Worm (Caenorhabditis elegans) whole organism, mixed stage, embryonic: ENCODE data around the gene F35H8.2.

Experiments
- M03D4.4 ChIP-seq: sonication (generic microtip); optimal IDR thresholded peaks from 2 replicates; lab custom pipeline; 2017; ENCODE audit warnings: mild to moderate bottlenecking, missing genetic modification characterization, missing compliant biosample characterization
- bed-3 ChIP-seq: fragments of 200-800 bp; sonication (Bioruptor generic); optimal IDR thresholded peaks from 3 replicates; lab custom pipeline; 2018; ENCODE audit warnings: mild to moderate bottlenecking, missing genetic modification characterization, moderate library complexity, missing compliant biosample characterization
- ceh-39 ChIP-seq: fragments of 150-350 bp; optimal IDR thresholded peaks from 2 replicates; lab custom pipeline; 2014; ENCODE audit warnings: missing biosample characterization, missing genetic modification characterization
- ceh-43 ChIP-seq: fragments of 200-800 bp; sonication (Bioruptor generic); optimal IDR thresholded peaks from 2 replicates; lab custom pipeline; 2018; ENCODE audit warnings: mild to moderate bottlenecking, missing genetic modification characterization, moderate library complexity, missing compliant biosample characterization
- ceh-83 ChIP-seq: fragments of 200-800 bp; sonication (Bioruptor generic); optimal IDR thresholded peaks from 2 replicates; lab custom pipeline; 2018; ENCODE audit warnings: mild to moderate bottlenecking, missing genetic modification characterization, missing compliant biosample characterization
- ces-1 ChIP-seq: fragments of 150-350 bp; optimal IDR thresholded peaks from 2 replicates; lab custom pipeline; 2014; ENCODE audit warnings: missing biosample characterization, missing genetic modification reagents, missing genetic modification characterization
- cnd-1 ChIP-seq: fragments of 200-800 bp; sonication (Bioruptor generic); optimal IDR thresholded peaks from 2 replicates; lab custom pipeline; 2018; ENCODE audit warnings: mild to moderate bottlenecking, missing genetic modification characterization, missing compliant biosample characterization
- drap-1 ChIP-seq: fragments of 200-800 bp; sonication (Bioruptor generic); optimal IDR thresholded peaks from 3 replicates; lab custom pipeline; 2018; ENCODE audit warnings: mild to moderate bottlenecking, missing genetic modification characterization, missing compliant biosample characterization
- elt-3 ChIP-seq: fragments of 150-350 bp; optimal IDR thresholded peaks from 2 replicates; lab custom pipeline; 2014; ENCODE audit warnings: missing biosample characterization, missing genetic modification characterization
- flh-1 ChIP-seq: fragments of 200-800 bp; sonication (Bioruptor generic); optimal IDR thresholded peaks from 2 replicates; lab custom pipeline; 2018; ENCODE audit warnings: mild to moderate bottlenecking, missing genetic modification characterization, moderate library complexity, missing compliant biosample characterization
- ham-2 ChIP-seq: fragments of 200-800 bp; sonication (Bioruptor generic); optimal IDR thresholded peaks from 2 replicates; lab custom pipeline; 2018; ENCODE audit warnings: mild to moderate bottlenecking, missing genetic modification characterization, missing compliant biosample characterization
- hlh-1 ChIP-seq: fragments of 150-350 bp; optimal IDR thresholded peaks from 2 replicates; lab custom pipeline; 2014; ENCODE audit warnings: missing biosample characterization, missing genetic modification reagents, missing genetic modification characterization
- lin-13 ChIP-seq: fragments of 150-350 bp; optimal IDR thresholded peaks from 2 replicates; lab custom pipeline; 2014; ENCODE audit warnings: missing biosample characterization, missing genetic modification characterization
- lsy-2 ChIP-seq: fragments of 150-350 bp; optimal IDR thresholded peaks from 2 replicates; lab custom pipeline; 2014; ENCODE audit warnings: missing biosample characterization, missing genetic modification characterization
- mab-5 ChIP-seq: fragments of 150-350 bp; optimal IDR thresholded peaks from 2 replicates; lab custom pipeline; 2014; ENCODE audit warnings: missing biosample characterization, missing genetic modification characterization
- mep-1 ChIP-seq: fragments of 150-350 bp; optimal IDR thresholded peaks from 2 replicates; lab custom pipeline; 2017; ENCODE audit warnings: missing biosample characterization, missing genetic modification reagents, missing genetic modification characterization, inconsistent platforms
- mls-2 ChIP-seq: sonication (generic microtip); optimal IDR thresholded peaks from 2 replicates; lab custom pipeline; 2016; ENCODE audit warnings: mild to moderate bottlenecking, missing genetic modification characterization, moderate library complexity, missing compliant biosample characterization
- nhr-12 ChIP-seq: fragments of 150-350 bp; optimal IDR thresholded peaks from 2 replicates; lab custom pipeline; 2014; ENCODE audit warnings: missing biosample characterization, missing genetic modification characterization
- nhr-2 ChIP-seq: fragments of 150-350 bp; optimal IDR thresholded peaks from 2 replicates; lab custom pipeline; 2014; ENCODE audit warnings: missing biosample characterization, missing genetic modification characterization
- nhr-237 ChIP-seq: fragments of 150-350 bp; optimal IDR thresholded peaks from 2 replicates; lab custom pipeline; 2014; ENCODE audit warnings: missing biosample characterization, missing genetic modification characterization
- nhr-28 ChIP-seq: fragments of 150-350 bp; optimal IDR thresholded peaks from 2 replicates; lab custom pipeline; 2014; ENCODE audit warnings: missing biosample characterization, missing genetic modification characterization
- nhr-76 ChIP-seq: sonication (generic microtip); optimal IDR thresholded peaks from 2 replicates; lab custom pipeline; 2017; ENCODE audit warnings: missing biosample characterization, missing genetic modification characterization
- sem-2 ChIP-seq: fragments of 200-800 bp; sonication (Bioruptor generic); optimal IDR thresholded peaks from 2 replicates; lab custom pipeline; 2018; ENCODE audit warnings: mild to moderate bottlenecking, missing genetic modification characterization, missing compliant biosample characterization
- snpc-4 ChIP-seq: fragments of 150-350 bp; optimal IDR thresholded peaks from 2 replicates; lab custom pipeline; 2014; ENCODE audit warnings: missing biosample characterization, missing genetic modification characterization
- sptf-1 ChIP-seq: sonication (generic microtip); optimal IDR thresholded peaks from 2 replicates; lab custom pipeline; 2017; ENCODE audit warnings: mild to moderate bottlenecking, missing genetic modification characterization, moderate library complexity, missing compliant biosample characterization
- tbx-8 ChIP-seq: fragments of 200-800 bp; sonication (Bioruptor generic); optimal IDR thresholded peaks from 2 replicates; lab custom pipeline; 2018; ENCODE audit warnings: mild to moderate bottlenecking, missing genetic modification characterization, moderate library complexity, missing compliant biosample characterization
- unc-120 ChIP-seq: sonication (generic microtip); optimal IDR thresholded peaks from 2 replicates; lab custom pipeline; 2017; ENCODE audit warnings: missing genetic modification characterization, missing compliant biosample characterization; ENCODE audit not compliant: poor library complexity, severe bottlenecking
- unc-39 ChIP-seq: fragments of 150-350 bp; optimal IDR thresholded peaks from 2 replicates; lab custom pipeline; 2014; ENCODE audit warnings: missing biosample characterization, missing genetic modification characterization
- unc-62 ChIP-seq: fragments of 150-350 bp; optimal IDR thresholded peaks from 2 replicates; lab custom pipeline; 2014; ENCODE audit warnings: missing biosample characterization, missing genetic modification reagents, missing genetic modification characterization
- zip-8 ChIP-seq: fragments of 150-350 bp; optimal IDR thresholded peaks from 2 replicates; lab custom pipeline; 2014; ENCODE audit warnings: missing biosample characterization, missing genetic modification characterization

F35H8.2 gene

DNA sequence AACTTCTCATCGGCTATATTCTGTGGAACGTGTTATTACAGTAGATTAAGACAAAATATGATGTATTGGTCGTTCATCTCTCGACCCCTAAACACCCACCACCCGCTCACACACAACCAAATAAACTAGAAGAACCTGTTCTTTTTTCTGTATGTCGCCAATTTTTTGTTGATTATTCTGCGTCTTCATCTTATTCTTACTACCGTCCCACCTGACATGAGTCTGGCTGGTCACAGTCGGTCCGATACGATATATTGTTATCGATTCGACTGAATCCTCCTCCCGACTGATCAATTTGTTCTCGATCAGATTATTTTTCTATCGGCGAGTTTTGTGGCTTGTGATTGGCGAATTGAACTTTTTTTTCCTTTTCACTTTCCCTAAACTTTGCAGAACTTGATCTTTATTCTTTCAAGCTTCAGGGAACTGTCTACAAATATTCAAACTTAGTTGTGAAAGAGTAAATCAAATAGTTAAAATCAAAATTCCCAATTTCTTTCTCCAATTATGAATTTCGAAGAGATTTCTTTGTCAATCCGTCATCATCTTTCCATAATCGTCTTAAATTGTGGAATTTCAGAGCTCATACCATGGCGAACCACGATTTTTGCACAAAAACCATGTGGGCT is at the start of gene F35H8.2:
Gene F35H8.2 (plus strand): TSS at position 579 of the 629 bp plus-strand sequence.
- TF ChIP-seq elt-3 (tag; lab: Kevin White, UChicago) (no peak), bed-3 (GFP tag; lab: Kevin White, UChicago) (no peak), hlh-1 (no peak), ham-2 (GFP tag; lab: Kevin White, UChicago) (no peak), mab-5 (tag; lab: Kevin White, UChicago) (no peak), nhr-76 (tag; lab: Kevin White, UChicago) (no peak), nhr-237 (no peak), sptf-1 (no peak), sem-2 (GFP tag; lab: Kevin White, UChicago) (no peak), mep-1 (no peak), M03D4.4 (tag; lab: Kevin White, UChicago) (no peak), nhr-2 (tag; lab: Kevin White, UChicago) (no peak), tbx-8 (GFP tag; lab: Kevin White, UChicago) (no peak), unc-62 (no peak)
- TF ChIP-seq, all 35 proteins: peak for 0

DNA sequence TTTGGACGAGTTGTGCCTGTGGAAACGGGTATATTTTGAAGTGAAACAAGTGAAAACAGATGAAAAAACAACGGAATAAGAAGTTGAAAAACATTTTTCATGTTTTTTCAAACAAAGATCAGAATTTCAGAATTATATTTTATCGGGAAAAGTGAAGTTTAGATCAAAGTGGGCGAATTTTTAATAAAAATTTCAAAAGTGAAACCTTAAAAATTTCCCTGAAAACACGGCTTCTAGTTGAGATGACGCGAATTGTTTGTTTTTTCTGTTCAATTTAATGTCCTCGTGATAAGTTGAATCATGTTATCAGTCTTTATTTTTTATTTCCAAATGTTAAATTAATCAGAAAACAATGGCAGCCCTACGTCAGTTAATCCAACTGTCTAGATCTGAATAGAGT is 48.1 kb upstream of the F35H8.2 start, which contains the start of gene gcy-3:
Gene gcy-3 (minus strand): TSS at position 101 of the 400 bp plus-strand sequence.
- no peak for TF ChIP-seq nhr-2 (tag; lab: Kevin White, UChicago)
- TF ChIP-seq nhr-237, result no peak
- no peak for TF ChIP-seq flh-1 (GFP tag; lab: Kevin White, UChicago)
- TF ChIP-seq ceh-83, result no peak
- TF ChIP-seq lsy-2 (tag; lab: Kevin White, UChicago), result no peak
- no peak for TF ChIP-seq unc-62
- TF ChIP-seq ceh-39, result no peak
- no peak for TF ChIP-seq nhr-12
- TF ChIP-seq hlh-1, result no peak
- no peak for TF ChIP-seq mab-5 (tag; lab: Kevin White, UChicago)
- no peak for TF ChIP-seq elt-3 (tag; lab: Kevin White, UChicago)
- TF ChIP-seq sem-2 (GFP tag; lab: Kevin White, UChicago), result no peak
- no peak for TF ChIP-seq unc-39 (tag; lab: Kevin White, UChicago)
- no peak for TF ChIP-seq cnd-1 (tag; lab: Kevin White, UChicago)
- TF ChIP-seq ham-2 (GFP tag; lab: Kevin White, UChicago), result no peak
- TF ChIP-seq unc-120 (tag; lab: Kevin White, UChicago), result no peak
- no peak for TF ChIP-seq ceh-43 (GFP tag; lab: Kevin White, UChicago)
- TF ChIP-seq ces-1, result no peak
- TF ChIP-seq, all 35 proteins: peak for 0

- TF ChIP-seq mab-5 (tag; lab: Kevin White, UChicago), result no peak
- TF ChIP-seq nhr-2 (tag; lab: Kevin White, UChicago), result no peak
- no peak for TF ChIP-seq unc-120 (tag; lab: Kevin White, UChicago)
- no peak for TF ChIP-seq nhr-28 (tag; lab: Kevin White, UChicago)
- no peak for TF ChIP-seq snpc-4 (tag; lab: Kevin White, UChicago)
- no peak for TF ChIP-seq nhr-12
- TF ChIP-seq lin-13 (tag; lab: Kevin White, UChicago), result no peak
- no peak for TF ChIP-seq M03D4.4 (tag; lab: Kevin White, UChicago)
- no peak for TF ChIP-seq mls-2
- no peak for TF ChIP-seq ham-2 (GFP tag; lab: Kevin White, UChicago)
- TF ChIP-seq nhr-76 (tag; lab: Kevin White, UChicago), result no peak
- TF ChIP-seq nhr-237, result no peak
- no peak for TF ChIP-seq drap-1 (GFP tag; lab: Kevin White, UChicago)
- TF ChIP-seq zip-8, result no peak
- TF ChIP-seq lsy-2 (tag; lab: Kevin White, UChicago), result no peak
- TF ChIP-seq tbx-8 (GFP tag; lab: Kevin White, UChicago), result no peak
- TF ChIP-seq ceh-43 (GFP tag; lab: Kevin White, UChicago), result no peak
Measured at ce11 chrII:9516836-9517235, 38.5 kb upstream of the F35H8.2 start, which contains the start of gene gcy-1. Gene gcy-1, minus strand, starts transcription at chrII:9516936.

DNA sequence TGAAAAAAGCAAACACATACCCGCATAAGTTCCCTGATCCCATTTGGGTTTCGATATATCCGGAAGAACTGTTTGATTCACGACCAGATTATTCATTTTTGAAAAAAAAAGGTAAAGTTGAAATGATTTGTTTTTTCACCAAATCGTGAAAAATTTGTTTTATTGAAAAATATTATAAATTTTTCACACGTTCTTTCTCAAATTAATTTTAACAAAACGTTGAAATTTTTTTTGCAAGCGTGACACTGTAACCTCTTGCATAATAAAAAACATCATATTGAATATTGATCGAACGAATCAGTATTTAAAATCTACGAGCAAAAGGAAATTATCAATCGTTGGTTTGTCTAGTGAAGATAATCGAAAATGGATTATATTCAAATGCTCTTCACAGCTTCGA is 36.5 kb upstream of the F35H8.2 start, which contains the start of the genes sfxn-1.1 and AH6.3:
Gene sfxn-1.1 (minus strand): TSS at position 101 of the 400 bp plus-strand sequence.
Gene AH6.3 (plus strand): TSS at position 275 of the 400 bp plus-strand sequence.
- TF ChIP-seq lsy-2 (tag; lab: Kevin White, UChicago) (no peak), unc-62 (no peak), unc-120 (tag; lab: Kevin White, UChicago) (no peak), sem-2 (GFP tag; lab: Kevin White, UChicago) (no peak), flh-1 (GFP tag; lab: Kevin White, UChicago) (no peak), bed-3 (GFP tag; lab: Kevin White, UChicago) (no peak)
